Fruit fly (Drosophila melanogaster) whole organism, prepupa: ENCODE data around the gene sosie.

Experiments used
- Blimp-1 ChIP-seq: fragments of 200-800 bp; sonication (Bioruptor generic); optimal IDR thresholded peaks from 3 replicates; lab custom pipeline; 2017; ENCODE audit warnings: missing biosample characterization, missing genetic modification characterization, mild to moderate bottlenecking, moderate library complexity, missing genetic modification reagents
- CG10631 ChIP-seq: fragments of 200-800 bp; sonication (Bioruptor generic); optimal IDR thresholded peaks from 2 replicates; lab custom pipeline; 2016; ENCODE audit warnings: missing biosample characterization, missing genetic modification characterization
- CG11762 ChIP-seq: fragments of 200-800 bp; sonication (Bioruptor generic); optimal IDR thresholded peaks from 3 replicates; lab custom pipeline; 2016; ENCODE audit warnings: missing biosample characterization, missing genetic modification characterization; ENCODE audit not compliant: insufficient read depth
- CG11902 ChIP-seq: fragments of 200-800 bp; sonication (Bioruptor generic); optimal IDR thresholded peaks from 3 replicates; lab custom pipeline; 2016; ENCODE audit warnings: missing biosample characterization, missing genetic modification characterization
- CG15336 ChIP-seq: fragments of 200-800 bp; sonication (Bioruptor generic); IDR thresholded peaks from 2 replicates; pipeline ENCODE4 v1.3.6; 2022; ENCODE audit warnings: missing biosample characterization, missing genetic modification characterization
- CG1621 ChIP-seq: fragments of 200-800 bp; sonication (Bioruptor generic); optimal IDR thresholded peaks from 3 replicates; lab custom pipeline; 2018; ENCODE audit warnings: missing biosample characterization, mild to moderate bottlenecking, missing genetic modification characterization
- CG16779 ChIP-seq: fragments of 200-800 bp; sonication (Bioruptor generic); optimal IDR thresholded peaks from 3 replicates; lab custom pipeline; 2017; ENCODE audit warnings: missing biosample characterization, mild to moderate bottlenecking, missing genetic modification characterization
- CG3032 ChIP-seq: fragments of 200-800 bp; optimal IDR thresholded peaks from 2 replicates; lab custom pipeline; 2019; ENCODE audit warnings: missing biosample characterization, mild to moderate bottlenecking, missing genetic modification characterization, moderate library complexity
- CG32006 ChIP-seq: fragments of 200-800 bp; sonication (Bioruptor generic); optimal IDR thresholded peaks from 3 replicates; lab custom pipeline; 2017; ENCODE audit warnings: missing biosample characterization, mild to moderate bottlenecking, missing genetic modification characterization
- CG34406 ChIP-seq: fragments of 200-800 bp; sonication (Bioruptor generic); optimal IDR thresholded peaks from 3 replicates; lab custom pipeline; 2016; ENCODE audit warnings: missing biosample characterization, missing genetic modification characterization
- CG3919 ChIP-seq: fragments of 200-800 bp; sonication (Bioruptor generic); optimal IDR thresholded peaks from 3 replicates; lab custom pipeline; 2016; ENCODE audit warnings: missing biosample characterization, missing genetic modification characterization
- CG4318 ChIP-seq: fragments of 200-800 bp; sonication (Bioruptor generic); optimal IDR thresholded peaks from 3 replicates; lab custom pipeline; 2017; ENCODE audit warnings: missing biosample characterization, mild to moderate bottlenecking, missing genetic modification characterization
- CG6163 ChIP-seq: fragments of 200-800 bp; sonication (Bioruptor generic); IDR thresholded peaks from 3 replicates; pipeline ENCODE4 v1.3.6; 2022; ENCODE audit warnings: missing biosample characterization, missing genetic modification characterization
- CG6276 ChIP-seq: fragments of 200-800 bp; sonication (Bioruptor generic); optimal IDR thresholded peaks from 2 replicates; lab custom pipeline; 2017; ENCODE audit warnings: missing biosample characterization, mild to moderate bottlenecking, missing genetic modification characterization
- CG6792 ChIP-seq: fragments of 200-800 bp; sonication (Bioruptor generic); optimal IDR thresholded peaks from 3 replicates; lab custom pipeline; 2016; ENCODE audit warnings: missing biosample characterization, missing genetic modification characterization
- CG6808 ChIP-seq: fragments of 200-800 bp; sonication (Bioruptor generic); optimal IDR thresholded peaks from 3 replicates; lab custom pipeline; 2017; ENCODE audit warnings: missing biosample characterization, missing genetic modification characterization, mild to moderate bottlenecking, moderate library complexity, missing genetic modification reagents
- CG6854 ChIP-seq: fragments of 200-800 bp; sonication (Bioruptor generic); optimal IDR thresholded peaks from 2 replicates; lab custom pipeline; 2017; ENCODE audit warnings: missing biosample characterization, mild to moderate bottlenecking, missing genetic modification characterization
- CG7368 ChIP-seq: fragments of 200-800 bp; sonication (Bioruptor generic); optimal IDR thresholded peaks from 3 replicates; lab custom pipeline; 2016; ENCODE audit warnings: missing biosample characterization, missing genetic modification characterization
- CG8319 ChIP-seq: fragments of 200-800 bp; sonication (Bioruptor generic); optimal IDR thresholded peaks from 3 replicates; lab custom pipeline; 2016; ENCODE audit warnings: missing biosample characterization, missing genetic modification characterization
- CG8632 ChIP-seq: fragments of 200-800 bp; sonication (Bioruptor generic); optimal IDR thresholded peaks from 3 replicates; lab custom pipeline; 2016; ENCODE audit warnings: missing biosample characterization, missing genetic modification characterization
- Eip75B ChIP-seq: fragments of 200-800 bp; sonication (Bioruptor generic); optimal IDR thresholded peaks from 3 replicates; lab custom pipeline; 2016; ENCODE audit warnings: missing biosample characterization, missing genetic modification characterization
- Eip78C ChIP-seq: fragments of 200-800 bp; sonication (Bioruptor generic); peaks from one replicate; lab custom pipeline; 2016; ENCODE audit warnings: missing biosample characterization, missing genetic modification characterization
- Eip93F ChIP-seq: fragments of 200-800 bp; sonication (Bioruptor generic); optimal IDR thresholded peaks from 2 replicates; lab custom pipeline; 2016; ENCODE audit warnings: missing biosample characterization, mild to moderate bottlenecking, missing genetic modification characterization
- Ets21C ChIP-seq: fragments of 200-800 bp; sonication (Bioruptor generic); optimal IDR thresholded peaks from 3 replicates; lab custom pipeline; 2016; ENCODE audit warnings: missing biosample characterization, missing genetic modification characterization
- Ets96B ChIP-seq: fragments of 200-800 bp; optimal IDR thresholded peaks from 2 replicates; lab custom pipeline; 2019; ENCODE audit warnings: missing biosample characterization, mild to moderate bottlenecking, missing genetic modification characterization, moderate library complexity
- Hr38 ChIP-seq: sonication (Bioruptor generic); optimal IDR thresholded peaks from 2 replicates; lab custom pipeline; 2016; ENCODE audit warnings: missing biosample characterization, missing genetic modification characterization
- Hr39 ChIP-seq: fragments of 200-800 bp; sonication (Bioruptor generic); optimal IDR thresholded peaks from 2 replicates; lab custom pipeline; 2016; ENCODE audit warnings: missing biosample characterization, missing genetic modification characterization
- Hr4 ChIP-seq: fragments of 200-800 bp; sonication (Bioruptor generic); optimal IDR thresholded peaks from 3 replicates; lab custom pipeline; 2016; ENCODE audit warnings: missing biosample characterization, missing genetic modification characterization
- Lpt ChIP-seq: fragments of 200-800 bp; sonication (Bioruptor generic); optimal IDR thresholded peaks from 3 replicates; lab custom pipeline; 2016; ENCODE audit warnings: missing biosample characterization, missing genetic modification characterization
- Met ChIP-seq: fragments of 200-800 bp; sonication (Bioruptor generic); optimal IDR thresholded peaks from 3 replicates; lab custom pipeline; 2016; ENCODE audit warnings: missing biosample characterization, missing genetic modification characterization
- OdsH ChIP-seq: fragments of 200-800 bp; sonication (Bioruptor generic); optimal IDR thresholded peaks from 3 replicates; lab custom pipeline; 2016; ENCODE audit warnings: missing biosample characterization, missing genetic modification characterization
- Smox ChIP-seq: fragments of 200-800 bp; sonication (Bioruptor generic); optimal IDR thresholded peaks from 3 replicates; lab custom pipeline; 2016; ENCODE audit warnings: missing biosample characterization, missing genetic modification characterization
- Sox102F ChIP-seq: fragments of 200-800 bp; sonication (Bioruptor generic); optimal IDR thresholded peaks from 2 replicates; lab custom pipeline; 2016; ENCODE audit warnings: missing biosample characterization, mild to moderate bottlenecking, missing genetic modification characterization
- Sox14 ChIP-seq: fragments of 200-800 bp; sonication (Bioruptor generic); optimal IDR thresholded peaks from 3 replicates; lab custom pipeline; 2016; ENCODE audit warnings: missing biosample characterization, missing genetic modification characterization
- Sox15 ChIP-seq: fragments of 200-800 bp; sonication (Bioruptor generic); optimal IDR thresholded peaks from 3 replicates; lab custom pipeline; 2016; ENCODE audit warnings: missing biosample characterization, missing genetic modification characterization
- achi ChIP-seq: fragments of 200-800 bp; sonication (Bioruptor generic); optimal IDR thresholded peaks from 3 replicates; lab custom pipeline; 2016; ENCODE audit warnings: missing biosample characterization, missing genetic modification characterization
- acj6 ChIP-seq: fragments of 200-800 bp; sonication (Bioruptor generic); optimal IDR thresholded peaks from 3 replicates; lab custom pipeline; 2016; ENCODE audit warnings: missing biosample characterization, missing genetic modification characterization
- dsx ChIP-seq: fragments of 200-800 bp; optimal IDR thresholded peaks from 3 replicates; lab custom pipeline; 2019; ENCODE audit warnings: missing biosample characterization, mild to moderate bottlenecking, missing genetic modification characterization, moderate library complexity; ENCODE audit not compliant: poor library complexity, severe bottlenecking
- eg ChIP-seq: fragments of 200-800 bp; sonication (Bioruptor generic); IDR thresholded peaks from 3 replicates; pipeline ENCODE4 v1.3.6; 2022; ENCODE audit warnings: missing biosample characterization, missing genetic modification characterization
- esn ChIP-seq: fragments of 200-800 bp; sonication (Bioruptor generic); optimal IDR thresholded peaks from 2 replicates; lab custom pipeline; 2016; ENCODE audit warnings: missing biosample characterization, mild to moderate bottlenecking, missing genetic modification characterization, moderate library complexity
- fd59A ChIP-seq: fragments of 200-800 bp; sonication (Bioruptor generic); optimal IDR thresholded peaks from 2 replicates; lab custom pipeline; 2017; ENCODE audit warnings: missing biosample characterization, mild to moderate bottlenecking, missing genetic modification characterization, missing genetic modification reagents
- fd85E ChIP-seq: fragments of 200-800 bp; sonication (Bioruptor generic); optimal IDR thresholded peaks from 3 replicates; lab custom pipeline; 2016; ENCODE audit warnings: missing biosample characterization, missing genetic modification characterization
- fkh ChIP-seq: fragments of 200-800 bp; sonication (Bioruptor generic); optimal IDR thresholded peaks from 3 replicates; lab custom pipeline; 2017; ENCODE audit warnings: missing biosample characterization, mild to moderate bottlenecking, missing genetic modification characterization, moderate library complexity
- lz ChIP-seq: fragments of 200-800 bp; sonication (Bioruptor generic); optimal IDR thresholded peaks from 3 replicates; lab custom pipeline; 2016; ENCODE audit warnings: missing biosample characterization, missing genetic modification characterization
- net ChIP-seq: fragments of 200-800 bp; sonication (Bioruptor generic); optimal IDR thresholded peaks from 3 replicates; lab custom pipeline; 2016; ENCODE audit warnings: missing biosample characterization, missing genetic modification characterization
- pdm3 ChIP-seq: fragments of 200-800 bp; sonication (Bioruptor generic); optimal IDR thresholded peaks from 3 replicates; lab custom pipeline; 2016; ENCODE audit warnings: missing biosample characterization, missing genetic modification characterization
- ss ChIP-seq, 2 experiments: fragments of 200-800 bp; sonication (Bioruptor generic); optimal IDR thresholded peaks; 2 replicates in 1 of 2; 3 replicates in 1 of 2; lab custom pipeline; 2017 to 2018; ENCODE audit warnings: mild to moderate bottlenecking in 2 of 2, missing biosample characterization in 2 of 2, missing genetic modification characterization in 2 of 2, moderate library complexity in 1 of 2
- svp ChIP-seq: fragments of 200-800 bp; sonication (Bioruptor generic); peaks from one replicate; lab custom pipeline; 2016; ENCODE audit warnings: missing biosample characterization, missing genetic modification characterization
- topi ChIP-seq: fragments of 200-800 bp; sonication (Bioruptor generic); optimal IDR thresholded peaks from 3 replicates; lab custom pipeline; 2016; ENCODE audit warnings: missing biosample characterization, missing genetic modification characterization
- vri ChIP-seq: fragments of 200-800 bp; sonication (Bioruptor generic); optimal IDR thresholded peaks from 3 replicates; lab custom pipeline; 2016; ENCODE audit warnings: missing biosample characterization, mild to moderate bottlenecking, missing genetic modification characterization

The sosie gene

dm6 chr3R:24833652-24834051 is at the start of gene sosie:
TSS of gene sosie (plus strand) at chr3R:24833952.
- TF ChIP-seq topi (no peak), CG3032 (tag; lab: Kevin White, UChicago) (no peak)
- TF ChIP-seq, all 60 proteins: peak for 0

- peak; percentile 39 for TF ChIP-seq net (GFP tag; lab: Kevin White, UChicago)
- TF ChIP-seq Smox (GFP tag; lab: Kevin White, UChicago): peak; percentile 74
- TF ChIP-seq CG6276: no peak
- peak; percentile 59 for TF ChIP-seq Sox14 (GFP tag; lab: Kevin White, UChicago)
- TF ChIP-seq CG6854 (GFP tag; lab: Kevin White, UChicago): no peak
- TF ChIP-seq Met: peak; percentile 77
- TF ChIP-seq CG7368 (GFP tag; lab: Kevin White, UChicago): peak; percentile 52
- peak; percentile 43 for TF ChIP-seq Blimp-1 (GFP tag; lab: Kevin White, UChicago)
- TF ChIP-seq fd59A: peak; percentile 14
- TF ChIP-seq CG11902 (GFP tag; lab: Kevin White, UChicago): peak; percentile 54
- peak; percentile 16 for TF ChIP-seq CG32006
- TF ChIP-seq topi: peak; percentile 69
- no peak for TF ChIP-seq CG16779 (tag; lab: Kevin White, UChicago)
- TF ChIP-seq eg (GFP tag; lab: Robert Waterston, UW): peak; percentile 75
- peak; percentile 64 for TF ChIP-seq pdm3
- TF ChIP-seq OdsH (GFP tag; lab: Kevin White, UChicago): peak; percentile 73
- peak; percentile 15 for TF ChIP-seq CG6808
- peak; percentile 78 for TF ChIP-seq esn (GFP tag; lab: Kevin White, UChicago)
- peak; percentile 31 for TF ChIP-seq CG6792 (GFP tag; lab: Kevin White, UChicago)
- no peak for TF ChIP-seq dsx (GFP tag; lab: Kevin White, UChicago)
- TF ChIP-seq CG8632 (GFP tag; lab: Kevin White, UChicago): peak; percentile 23
- peak; percentile 35 for TF ChIP-seq Hr4 (GFP tag; lab: Kevin White, UChicago)
- TF ChIP-seq Eip78C: peak; percentile 91
- no peak for TF ChIP-seq fkh (GFP tag; lab: Kevin White, UChicago)
- TF ChIP-seq CG34406 (GFP tag; lab: Kevin White, UChicago): peak; percentile 66
- no peak for TF ChIP-seq CG3032 (tag; lab: Kevin White, UChicago)
- peak; percentile 55 for TF ChIP-seq CG1621 (tag; lab: Kevin White, UChicago)
- no peak for TF ChIP-seq CG4318 (GFP tag; lab: Kevin White, UChicago)
- TF ChIP-seq CG3919 (GFP tag; lab: Kevin White, UChicago): peak; percentile 78
- peak; percentile 98 for TF ChIP-seq vri
- peak; percentile 62 for TF ChIP-seq CG8319 (GFP tag; lab: Kevin White, UChicago)
- peak; percentile 52 for TF ChIP-seq Sox15
- peak; percentile 70 for TF ChIP-seq achi (GFP tag; lab: Kevin White, UChicago)
- TF ChIP-seq Ets21C (GFP tag; lab: Kevin White, UChicago): peak; percentile 45
- TF ChIP-seq Hr38 (GFP tag; lab: Kevin White, UChicago): no peak
- TF ChIP-seq ss (GFP tag; optimal IDR thresholded peaks at IDR 0.05; lab: Kevin White, UChicago): peak in 1 of 2 experiments; percentile 29
- TF ChIP-seq Lpt: no peak
- no peak for TF ChIP-seq fd85E (GFP tag; lab: Kevin White, UChicago)
- peak; percentile 31 for TF ChIP-seq Sox102F
- TF ChIP-seq Eip75B (GFP tag; lab: Kevin White, UChicago): peak; percentile 36
- TF ChIP-seq CG10631 (GFP tag; lab: Kevin White, UChicago): no peak
- no peak for TF ChIP-seq Eip93F
- TF ChIP-seq CG15336: no peak
- peak; percentile 70 for TF ChIP-seq lz (GFP tag; lab: Kevin White, UChicago)
- peak; percentile 80 for TF ChIP-seq svp (GFP tag; lab: Kevin White, UChicago)
- peak; percentile 39 for TF ChIP-seq CG11762 (GFP tag; lab: Kevin White, UChicago)
- TF ChIP-seq acj6 (GFP tag; lab: Kevin White, UChicago): peak; percentile 58
- TF ChIP-seq Hr39 (GFP tag; lab: Kevin White, UChicago): peak; percentile 72
- peak; percentile 82 for TF ChIP-seq CG6163
- no peak for TF ChIP-seq Ets96B (tag; lab: Kevin White, UChicago)
Measured at dm6 chr3R:24787042-24787565, 46.6 kb upstream of the sosie start, which contains the start of gene CG5805. TSS of gene CG5805 (minus strand) at chr3R:24787421.
